Fruit fly (Drosophila melanogaster) whole organism, embryonic: ENCODE results near the gene CG32354.

Experiments used
- Bteb2 ChIP-seq: fragments of 200-800 bp; sonication (Bioruptor generic); optimal IDR thresholded peaks from 2 replicates; lab custom pipeline; 2016; ENCODE audit warnings: missing biosample characterization, missing genetic modification characterization
- CG11398 ChIP-seq: fragments of 200-800 bp; sonication (Bioruptor generic); optimal IDR thresholded peaks from 2 replicates; lab custom pipeline; 2016; ENCODE audit warnings: missing biosample characterization, missing genetic modification characterization
- CG12769 ChIP-seq: fragments of 200-800 bp; sonication (Bioruptor generic); optimal IDR thresholded peaks from 2 replicates; lab custom pipeline; 2019; ENCODE audit warnings: missing biosample characterization, mild to moderate bottlenecking, missing genetic modification characterization, moderate library complexity
- CG12942 ChIP-seq: fragments of 200-800 bp; sonication (Bioruptor generic); optimal IDR thresholded peaks from 3 replicates; lab custom pipeline; 2016; ENCODE audit warnings: missing biosample characterization, missing genetic modification characterization
- CG15269 ChIP-seq: fragments of 200-800 bp; sonication (Bioruptor generic); optimal IDR thresholded peaks from 2 replicates; lab custom pipeline; 2018; ENCODE audit warnings: missing biosample characterization, mild to moderate bottlenecking, missing genetic modification characterization, moderate library complexity
- CG18764 ChIP-seq: fragments of 200-800 bp; sonication (Bioruptor generic); optimal IDR thresholded peaks from 3 replicates; lab custom pipeline; 2016; ENCODE audit warnings: missing biosample characterization, missing genetic modification characterization
- CG2199 ChIP-seq: fragments of 200-800 bp; sonication (Bioruptor generic); IDR thresholded peaks from 3 replicates; pipeline ENCODE4 v1.3.6; 2022; ENCODE audit warnings: missing biosample characterization, missing genetic modification characterization
- CG2202 ChIP-seq: fragments of 200-800 bp; sonication (Bioruptor generic); optimal IDR thresholded peaks from 2 replicates; lab custom pipeline; 2018; ENCODE audit warnings: missing biosample characterization, mild to moderate bottlenecking, missing genetic modification characterization
- CG2875 ChIP-seq: fragments of 200-800 bp; sonication (Bioruptor generic); optimal IDR thresholded peaks from 2 replicates; lab custom pipeline; 2017; ENCODE audit warnings: missing biosample characterization, mild to moderate bottlenecking, missing genetic modification characterization, missing genetic modification reagents
- CG3065 ChIP-seq: fragments of 200-800 bp; sonication (Bioruptor generic); optimal IDR thresholded peaks from 2 replicates; lab custom pipeline; 2016; ENCODE audit warnings: missing biosample characterization, missing genetic modification characterization
- CG32767 ChIP-seq: fragments of 200-800 bp; sonication (Bioruptor generic); IDR thresholded peaks from 2 replicates; pipeline ENCODE4 v1.3.6; 2022; ENCODE audit warnings: missing biosample characterization, missing genetic modification characterization
- CG32772 ChIP-seq: fragments of 200-800 bp; sonication (Bioruptor generic); IDR thresholded peaks from 2 replicates; pipeline ENCODE4 v1.3.6; 2022; ENCODE audit warnings: missing biosample characterization, missing genetic modification characterization
- CG33557 ChIP-seq: fragments of 200-800 bp; sonication (Bioruptor generic); optimal IDR thresholded peaks from 2 replicates; lab custom pipeline; 2019; ENCODE audit warnings: missing biosample characterization, mild to moderate bottlenecking, missing genetic modification characterization, moderate library complexity
- CG4424 ChIP-seq: fragments of 200-800 bp; sonication (Bioruptor generic); optimal IDR thresholded peaks from 3 replicates; lab custom pipeline; 2016; ENCODE audit warnings: missing biosample characterization, missing genetic modification characterization
- CG8089 ChIP-seq: fragments of 200-800 bp; sonication (Bioruptor generic); optimal IDR thresholded peaks from 3 replicates; lab custom pipeline; 2016; ENCODE audit warnings: missing biosample characterization, missing genetic modification characterization
- CG8765 ChIP-seq: fragments of 200-800 bp; sonication (Bioruptor generic); IDR thresholded peaks from 2 replicates; pipeline ENCODE4 v1.3.6; 2022; ENCODE audit warnings: missing biosample characterization, missing genetic modification characterization
- CkIIα-i1 ChIP-seq: fragments of 200-800 bp; sonication (Bioruptor generic); IDR thresholded peaks from 2 replicates; pipeline ENCODE4 v1.3.6; 2022; ENCODE audit warnings: missing biosample characterization, missing genetic modification characterization
- D19A ChIP-seq: fragments of 200-800 bp; optimal IDR thresholded peaks from 3 replicates; lab custom pipeline; 2019; ENCODE audit warnings: missing biosample characterization, mild to moderate bottlenecking, missing genetic modification characterization, moderate library complexity
- Dad ChIP-seq: fragments of 200-800 bp; sonication (Bioruptor generic); optimal IDR thresholded peaks from 3 replicates; lab custom pipeline; 2016; ENCODE audit warnings: missing biosample characterization, missing genetic modification characterization
- Deaf1 ChIP-seq: fragments of 200-800 bp; optimal IDR thresholded peaks from 3 replicates; lab custom pipeline; 2019; ENCODE audit warnings: missing biosample characterization, mild to moderate bottlenecking, missing genetic modification characterization, moderate library complexity
- Dek ChIP-seq: fragments of 200-800 bp; sonication (Bioruptor generic); optimal IDR thresholded peaks from 3 replicates; lab custom pipeline; 2019; ENCODE audit warnings: missing biosample characterization, mild to moderate bottlenecking, missing genetic modification characterization, moderate library complexity
- Dp ChIP-seq: fragments of 200-800 bp; sonication (Bioruptor generic); optimal IDR thresholded peaks from 2 replicates; lab custom pipeline; 2018; ENCODE audit warnings: missing biosample characterization, mild to moderate bottlenecking, missing genetic modification characterization, moderate library complexity
- E2f1 ChIP-seq: fragments of 200-800 bp; sonication (Bioruptor generic); IDR thresholded peaks from 2 replicates; pipeline ENCODE4 v1.3.6; 2022; ENCODE audit warnings: missing biosample characterization, missing genetic modification characterization
- Gug ChIP-seq: fragments of 200-800 bp; sonication (Bioruptor generic); IDR thresholded peaks from 4 replicates; pipeline ENCODE4 v1.3.6; 2022; ENCODE audit warnings: missing biosample characterization, missing genetic modification characterization
- HHEX ChIP-seq: fragments of 200-800 bp; sonication (Bioruptor generic); optimal IDR thresholded peaks from 3 replicates; lab custom pipeline; 2017; ENCODE audit warnings: missing biosample characterization, mild to moderate bottlenecking, missing genetic modification characterization, missing genetic modification reagents
- HLH3B ChIP-seq: fragments of 200-800 bp; sonication (Bioruptor generic); IDR thresholded peaks from 2 replicates; pipeline ENCODE4 v1.3.6; 2022; ENCODE audit warnings: missing biosample characterization, missing genetic modification characterization
- HLH54F ChIP-seq: fragments of 200-800 bp; sonication (Bioruptor generic); optimal IDR thresholded peaks from 3 replicates; lab custom pipeline; 2016; ENCODE audit warnings: missing biosample characterization, missing genetic modification characterization
- Hmx ChIP-seq: fragments of 200-800 bp; sonication (Bioruptor generic); optimal IDR thresholded peaks from 2 replicates; lab custom pipeline; 2016; ENCODE audit warnings: missing biosample characterization, missing genetic modification characterization
- Kr ChIP-seq: fragments of 200-800 bp; sonication (Bioruptor generic); optimal IDR thresholded peaks from 2 replicates; lab custom pipeline; 2017; ENCODE audit warnings: missing biosample characterization, mild to moderate bottlenecking, missing genetic modification characterization
- Poxn ChIP-seq: fragments of 200-800 bp; sonication (Bioruptor generic); IDR thresholded peaks from 2 replicates; pipeline ENCODE4 v1.3.6; 2022; ENCODE audit warnings: missing biosample characterization, missing genetic modification characterization
- Scr ChIP-seq: fragments of 200-800 bp; sonication (Bioruptor generic); IDR thresholded peaks from 2 replicates; pipeline ENCODE4 v1.3.6; 2022; ENCODE audit warnings: missing biosample characterization, missing genetic modification characterization; ENCODE audit not compliant: partially characterized antibody
- Sry-β ChIP-seq: fragments of 200-800 bp; sonication (Bioruptor generic); optimal IDR thresholded peaks from 2 replicates; lab custom pipeline; 2018; ENCODE audit warnings: missing biosample characterization, mild to moderate bottlenecking, missing genetic modification characterization, moderate library complexity
- Ssrp ChIP-seq: fragments of 200-800 bp; sonication (Bioruptor generic); optimal IDR thresholded peaks from 2 replicates; lab custom pipeline; 2018; ENCODE audit warnings: missing biosample characterization, mild to moderate bottlenecking, missing genetic modification characterization, moderate library complexity
- Vsx1 ChIP-seq: fragments of 200-800 bp; sonication (Bioruptor generic); optimal IDR thresholded peaks from 2 replicates; lab custom pipeline; 2017; ENCODE audit warnings: missing biosample characterization, mild to moderate bottlenecking, missing genetic modification characterization, missing genetic modification reagents
- Xbp1 ChIP-seq: fragments of 200-800 bp; sonication (Bioruptor generic); optimal IDR thresholded peaks from 3 replicates; lab custom pipeline; 2016; ENCODE audit warnings: missing biosample characterization, mild to moderate bottlenecking, missing genetic modification characterization
- bab2 ChIP-seq: fragments of 200-800 bp; sonication (Bioruptor generic); optimal IDR thresholded peaks from 2 replicates; lab custom pipeline; 2016; ENCODE audit warnings: missing biosample characterization, missing genetic modification characterization
- bsh ChIP-seq, 2 experiments: fragments of 200-800 bp; sonication (Bioruptor generic); optimal IDR thresholded peaks; 2 replicates each; lab custom pipeline; 2017 to 2018; ENCODE audit warnings: mild to moderate bottlenecking in 2 of 2, missing biosample characterization in 2 of 2, missing genetic modification characterization in 2 of 2, moderate library complexity in 1 of 2
- cas ChIP-seq: fragments of 200-800 bp; sonication (Bioruptor generic); IDR thresholded peaks from 2 replicates; pipeline ENCODE4 v1.3.6; 2022; ENCODE audit warnings: missing biosample characterization, missing genetic modification characterization
- chm ChIP-seq: fragments of 200-800 bp; sonication (Bioruptor generic); IDR thresholded peaks from 2 replicates; pipeline ENCODE4 v1.3.6; 2022; ENCODE audit warnings: missing biosample characterization, missing genetic modification characterization
- da ChIP-seq: fragments of 200-800 bp; sonication (Bioruptor generic); optimal IDR thresholded peaks from 2 replicates; lab custom pipeline; 2016; ENCODE audit warnings: missing biosample characterization, missing genetic modification characterization
- fd96Cb ChIP-seq: fragments of 200-800 bp; sonication (Bioruptor generic); optimal IDR thresholded peaks from 2 replicates; lab custom pipeline; 2018; ENCODE audit warnings: missing biosample characterization, mild to moderate bottlenecking, missing genetic modification characterization, moderate library complexity
- gro ChIP-seq: fragments of 200-800 bp; sonication (Bioruptor generic); optimal IDR thresholded peaks from 2 replicates; lab custom pipeline; 2016; ENCODE audit warnings: missing biosample characterization, missing genetic modification characterization
- h ChIP-seq: fragments of >200 bp; optimal IDR thresholded peaks from 2 replicates; lab custom pipeline; 2017
- nau ChIP-seq: fragments of 200-800 bp; sonication (Bioruptor generic); optimal IDR thresholded peaks from 3 replicates; lab custom pipeline; 2017; ENCODE audit warnings: missing biosample characterization, mild to moderate bottlenecking, missing genetic modification characterization, missing genetic modification reagents
- ranshi ChIP-seq: fragments of 200-800 bp; sonication (Bioruptor generic); IDR thresholded peaks from 2 replicates; pipeline ENCODE4 v1.3.6; 2022; ENCODE audit warnings: missing biosample characterization, missing genetic modification characterization
- run ChIP-seq: fragments of 200-800 bp; sonication (Bioruptor generic); optimal IDR thresholded peaks from 3 replicates; lab custom pipeline; 2018; ENCODE audit warnings: missing biosample characterization, mild to moderate bottlenecking, missing genetic modification characterization
- so ChIP-seq: fragments of 200-800 bp; sonication (Bioruptor generic); IDR thresholded peaks from 3 replicates; pipeline ENCODE4 v1.3.6; 2022; ENCODE audit warnings: missing biosample characterization, missing genetic modification characterization
- ttk ChIP-seq: fragments of 200-800 bp; sonication (Bioruptor generic); IDR thresholded peaks from 2 replicates; pipeline ENCODE4 v2.1.2; 2022; ENCODE audit warnings: missing biosample characterization, missing genetic modification characterization
- tup ChIP-seq: fragments of 200-800 bp; sonication (Bioruptor generic); optimal IDR thresholded peaks from 2 replicates; lab custom pipeline; 2016; ENCODE audit warnings: missing biosample characterization, mild to moderate bottlenecking, missing genetic modification characterization, moderate library complexity
- wek ChIP-seq: fragments of 200-800 bp; sonication (Bioruptor generic); optimal IDR thresholded peaks from 3 replicates; lab custom pipeline; 2018; ENCODE audit warnings: missing biosample characterization, mild to moderate bottlenecking, missing genetic modification characterization, moderate library complexity

CG32354 gene

DNA sequence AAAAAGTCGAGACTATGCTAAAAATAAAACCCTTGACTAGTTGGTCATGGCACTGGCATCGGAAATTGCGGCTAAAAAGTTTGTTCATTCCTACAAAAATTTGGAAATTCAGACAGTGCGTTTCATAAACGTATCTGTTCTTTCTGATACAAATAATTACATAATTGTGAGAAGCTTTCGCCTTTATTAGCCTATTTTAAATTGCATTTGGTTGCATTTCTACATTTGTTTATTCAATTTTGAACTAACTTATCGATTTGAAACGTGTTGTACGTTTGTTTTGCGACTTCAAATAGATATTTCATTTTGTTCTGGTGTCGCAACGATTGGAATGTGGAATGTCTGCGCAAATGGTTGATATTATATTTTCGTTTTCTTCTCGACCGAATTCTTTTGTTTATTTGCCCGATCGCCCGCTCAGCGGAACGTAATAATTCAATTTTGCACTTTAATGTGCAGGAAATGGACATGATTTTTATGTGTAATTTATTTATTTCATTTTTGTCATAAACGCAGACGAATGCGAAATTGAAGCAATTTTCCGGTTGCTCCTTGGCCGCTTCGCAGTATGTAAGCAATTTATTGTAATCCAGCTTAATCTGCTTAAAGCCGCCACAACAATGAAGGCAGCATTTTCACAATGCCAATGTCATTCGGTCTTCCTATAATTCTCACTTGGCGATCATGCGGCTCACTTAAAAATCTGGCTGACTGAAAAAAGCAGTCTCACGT, 24.2 kb upstream of the CG32354 start (continued):
- no peak for TF ChIP-seq CG32767 (GFP tag; lab: Robert Waterston, UW)
- TF ChIP-seq Kr (GFP tag; lab: Kevin White, UChicago) = no peak
- TF ChIP-seq Gug = peak; percentile 15; the same call in 1 of the 4 replicates
- peak; percentile 35 for TF ChIP-seq HLH54F (GFP tag; lab: Kevin White, UChicago)
- peak; percentile 34 for TF ChIP-seq D19A (tag; lab: Kevin White, UChicago)
- no peak for TF ChIP-seq CG2875 (GFP tag; lab: Kevin White, UChicago)
- TF ChIP-seq Hmx (GFP tag; lab: Kevin White, UChicago) = peak; percentile 17
- no peak for TF ChIP-seq CG2202
- no peak for TF ChIP-seq Sry-β (GFP tag; lab: Kevin White, UChicago)
- no peak for TF ChIP-seq CG32772
- no peak for TF ChIP-seq CG8765 (GFP tag; lab: Robert Waterston, UW)
- no peak for TF ChIP-seq CG3065 (GFP tag; lab: Kevin White, UChicago)
- TF ChIP-seq CG15269 = peak; percentile 77
- peak; percentile 28; the same call in 1 of the 2 replicates for TF ChIP-seq chm
- no peak for TF ChIP-seq CG33557 (GFP tag; lab: Kevin White, UChicago)
- TF ChIP-seq wek (GFP tag; lab: Kevin White, UChicago) = no peak
- TF ChIP-seq CG2199 (GFP tag; lab: Robert Waterston, UW) = no peak
- 0 out of 2 replicates have a peak, but pooled peaks have one; percentile 55 for TF ChIP-seq ranshi (GFP tag; lab: Robert Waterston, UW)
- TF ChIP-seq Dp (GFP tag; lab: Kevin White, UChicago) = no peak
- no peak for TF ChIP-seq Scr (GFP tag; lab: Robert Waterston, UW)
- no peak for TF ChIP-seq CG8089 (GFP tag; lab: Kevin White, UChicago)
- peak; percentile 15 for TF ChIP-seq Ssrp
- TF ChIP-seq Dek (tag; lab: Kevin White, UChicago) = peak; percentile 38
- TF ChIP-seq CG4424 = no peak
- no peak for TF ChIP-seq so (GFP tag; lab: Robert Waterston, UW)
- peak; percentile 60 for TF ChIP-seq gro (GFP tag; lab: Kevin White, UChicago)
- peak in 1 of 2 experiments; percentile 12 for TF ChIP-seq bsh (GFP tag; optimal IDR thresholded peaks at IDR 0.05; lab: Kevin White, UChicago)
- no peak for TF ChIP-seq ttk (GFP tag; lab: Robert Waterston, UW)
- no peak for TF ChIP-seq cas (GFP tag; lab: Robert Waterston, UW)
- TF ChIP-seq nau (GFP tag; lab: Kevin White, UChicago) = no peak
- TF ChIP-seq da (GFP tag; lab: Kevin White, UChicago) = no peak
- TF ChIP-seq CG12942 (GFP tag; lab: Kevin White, UChicago) = no peak
- peak; percentile 14 for TF ChIP-seq Deaf1 (tag; lab: Kevin White, UChicago)
- no peak for TF ChIP-seq run (tag; lab: Kevin White, UChicago)
- TF ChIP-seq CG18764 (GFP tag; lab: Kevin White, UChicago) = peak; percentile 31
- peak; percentile 47 for TF ChIP-seq Bteb2 (GFP tag; lab: Kevin White, UChicago)
- TF ChIP-seq Poxn = no peak; the same call in 1 of the 2 replicates
- peak; percentile 62 for TF ChIP-seq Xbp1
- peak; percentile 26 for TF ChIP-seq fd96Cb (tag; lab: Kevin White, UChicago)
- TF ChIP-seq Dad (GFP tag; lab: Kevin White, UChicago) = peak; percentile 2
- TF ChIP-seq bab2 (GFP tag; lab: Kevin White, UChicago) = peak; percentile 23
- TF ChIP-seq tup (GFP tag; lab: Kevin White, UChicago) = no peak
- no peak for TF ChIP-seq E2f1 (GFP tag; lab: Robert Waterston, UW)
- TF ChIP-seq HLH3B (GFP tag; lab: Robert Waterston, UW) = peak; percentile 19; the same call in 1 of the 2 replicates
- TF ChIP-seq Vsx1 = no peak
- TF ChIP-seq h (lab: Kevin White, UChicago) = no peak
- peak; percentile 30 for TF ChIP-seq HHEX (GFP tag; lab: Kevin White, UChicago)
- TF ChIP-seq CG11398 = peak; percentile 33
- TF ChIP-seq CG12769 (tag; lab: Kevin White, UChicago) = peak; percentile 76
- no peak for TF ChIP-seq CkIIα-i1 (GFP tag; lab: Robert Waterston, UW)
